Fruit fly (Drosophila melanogaster) whole organism, wandering third instar larva: Measurements from ENCODE around the gene CG13907.

Source experiments
- Abd-B ChIP-seq: fragments of >200 bp; optimal IDR thresholded peaks from 2 replicates; lab custom pipeline; 2017; ENCODE audit warnings: missing biosample characterization, missing genetic modification characterization
- CG32264 ChIP-seq: fragments of 200-800 bp; sonication (Bioruptor generic); optimal IDR thresholded peaks from 2 replicates; lab custom pipeline; 2016; ENCODE audit warnings: missing biosample characterization, missing genetic modification characterization
- CG9705 ChIP-seq: fragments of 200-800 bp; sonication (Bioruptor generic); optimal IDR thresholded peaks from 2 replicates; lab custom pipeline; 2018; ENCODE audit warnings: missing biosample characterization, mild to moderate bottlenecking, missing genetic modification characterization
- CrebA ChIP-seq: fragments of 200-800 bp; sonication (Bioruptor generic); optimal IDR thresholded peaks from 2 replicates; lab custom pipeline; 2016; ENCODE audit warnings: missing biosample characterization, mild to moderate bottlenecking, missing genetic modification characterization, borderline replicate concordance
- Dfd ChIP-seq: fragments of >200 bp; optimal IDR thresholded peaks from 2 replicates; lab custom pipeline; 2017; ENCODE audit warnings: missing biosample characterization, missing genetic modification characterization
- Dif ChIP-seq: fragments of 200-275, 200-300 bp; sonication (Bioruptor generic); optimal IDR thresholded peaks from 2 replicates; lab custom pipeline; 2018; ENCODE audit warnings: missing biosample characterization, missing genetic modification characterization; ENCODE audit not compliant: partially characterized antibody
- GATAd ChIP-seq: sonication (Bioruptor generic); optimal IDR thresholded peaks from 2 replicates; lab custom pipeline; 2016; ENCODE audit warnings: missing biosample characterization, missing genetic modification characterization
- HLH106 ChIP-seq: fragments of 200-800 bp; optimal IDR thresholded peaks from 3 replicates; lab custom pipeline; 2019; ENCODE audit warnings: missing biosample characterization, mild to moderate bottlenecking, missing genetic modification characterization, moderate library complexity
- Hnf4 ChIP-seq: fragments of 200-800 bp; sonication (Bioruptor generic); optimal IDR thresholded peaks from 2 replicates; lab custom pipeline; 2016; ENCODE audit warnings: missing biosample characterization, mild to moderate bottlenecking, missing genetic modification characterization
- Hr78 ChIP-seq: fragments of >200 bp; optimal IDR thresholded peaks from 2 replicates; lab custom pipeline; 2017; ENCODE audit warnings: missing biosample characterization, missing genetic modification characterization
- Hr83 ChIP-seq: fragments of 200-300 bp; sonication (Bioruptor generic); optimal IDR thresholded peaks from 2 replicates; lab custom pipeline; 2016; ENCODE audit warnings: missing biosample characterization, mild to moderate bottlenecking, missing genetic modification characterization, moderate library complexity; ENCODE audit not compliant: poor library complexity, severe bottlenecking
- Jra ChIP-seq: sonication (Bioruptor generic); optimal IDR thresholded peaks from 2 replicates; lab custom pipeline; 2016; ENCODE audit warnings: missing biosample characterization, missing genetic modification characterization
- Mio ChIP-seq: sonication (Bioruptor generic); optimal IDR thresholded peaks from 2 replicates; lab custom pipeline; 2016; ENCODE audit warnings: missing biosample characterization, missing genetic modification characterization
- Myc ChIP-seq: fragments of >200 bp; optimal IDR thresholded peaks from 2 replicates; lab custom pipeline; 2017
- N ChIP-seq: fragments of >200 bp; optimal IDR thresholded peaks from 2 replicates; lab custom pipeline; 2018; ENCODE audit warnings: missing biosample characterization, missing external identifiers, missing genetic modification characterization
- OdsH ChIP-seq: fragments of 200-800 bp; sonication (Bioruptor generic); optimal IDR thresholded peaks from 2 replicates; lab custom pipeline; 2016; ENCODE audit warnings: missing biosample characterization, mild to moderate bottlenecking, missing genetic modification characterization
- Rel ChIP-seq, 2 experiments: fragments of 200-800 bp; sonication (Bioruptor generic) in 1 of 2; optimal IDR thresholded peaks; 2 replicates in 1 of 2; 3 replicates in 1 of 2; lab custom pipeline; 2016 to 2019; ENCODE audit warnings: mild to moderate bottlenecking in 2 of 2, missing biosample characterization in 2 of 2, missing genetic modification characterization in 2 of 2, moderate library complexity in 1 of 2
- Sp1 ChIP-seq: fragments of 200-800 bp; sonication (Bioruptor generic); optimal IDR thresholded peaks from 3 replicates; lab custom pipeline; 2019; ENCODE audit warnings: missing biosample characterization, mild to moderate bottlenecking, missing genetic modification characterization, moderate library complexity
- Vsx2 ChIP-seq: fragments of 200-300, 225-300 bp; sonication (Bioruptor generic); optimal IDR thresholded peaks from 2 replicates; lab custom pipeline; 2018; ENCODE audit warnings: missing biosample characterization, missing genetic modification characterization; ENCODE audit not compliant: partially characterized antibody
- br ChIP-seq: fragments of 200-800 bp; sonication (Bioruptor generic); optimal IDR thresholded peaks from 2 replicates; lab custom pipeline; 2016; ENCODE audit warnings: missing biosample characterization, missing genetic modification characterization
- brk ChIP-seq: fragments of 200-800 bp; sonication (Bioruptor generic); optimal IDR thresholded peaks from 2 replicates; lab custom pipeline; 2016; ENCODE audit warnings: missing biosample characterization, mild to moderate bottlenecking, missing genetic modification characterization
- dl ChIP-seq, 2 experiments: fragments of 175-275, 200-275 bp in 1 of 2; fragments of 200-275 bp in 1 of 2; sonication (Bioruptor generic); optimal IDR thresholded peaks; lab custom pipeline; 2018; ENCODE audit warnings: mild to moderate bottlenecking in 2 of 2, missing biosample characterization in 2 of 2, missing genetic modification characterization in 2 of 2, moderate library complexity in 2 of 2; ENCODE audit not compliant: partially characterized antibody in 2 of 2, insufficient read depth in 1 of 2
- dmrt93B ChIP-seq: fragments of 200-800 bp; sonication (Bioruptor generic); optimal IDR thresholded peaks from 2 replicates; lab custom pipeline; 2018; ENCODE audit warnings: missing biosample characterization, mild to moderate bottlenecking, missing genetic modification characterization
- dsf ChIP-seq: sonication (Bioruptor generic); optimal IDR thresholded peaks from 2 replicates; lab custom pipeline; 2016; ENCODE audit warnings: missing biosample characterization, missing genetic modification characterization, borderline replicate concordance
- ey ChIP-seq: fragments of 200-800 bp; sonication (Bioruptor generic); optimal IDR thresholded peaks from 2 replicates; lab custom pipeline; 2016; ENCODE audit warnings: missing biosample characterization, missing genetic modification characterization
- foxo ChIP-seq, 2 experiments: fragments of 200-800 bp; sonication (Bioruptor generic); optimal IDR thresholded peaks; 2 replicates in 1 of 2; 3 replicates in 1 of 2; lab custom pipeline; 2016 to 2017; ENCODE audit warnings: missing biosample characterization in 2 of 2, missing genetic modification characterization in 2 of 2
- fru ChIP-seq: fragments of 200-800 bp; sonication (Bioruptor generic); optimal IDR thresholded peaks from 3 replicates; lab custom pipeline; 2016; ENCODE audit warnings: missing biosample characterization, mild to moderate bottlenecking, missing genetic modification characterization
- h ChIP-seq: fragments of 200-800 bp; sonication (Bioruptor generic); optimal IDR thresholded peaks from 3 replicates; lab custom pipeline; 2016; ENCODE audit warnings: missing biosample characterization, mild to moderate bottlenecking, missing genetic modification characterization
- jim ChIP-seq: fragments of 175-275, 200-325 bp; sonication (Bioruptor generic); optimal IDR thresholded peaks from 2 replicates; lab custom pipeline; 2016; ENCODE audit warnings: missing biosample characterization, mild to moderate bottlenecking, missing genetic modification characterization
- lola ChIP-seq: fragments of >200 bp; optimal IDR thresholded peaks from 2 replicates; lab custom pipeline; 2017; ENCODE audit warnings: missing biosample characterization, missing genetic modification characterization
- pan ChIP-seq: fragments of >200 bp; optimal IDR thresholded peaks from 2 replicates; lab custom pipeline; 2017
- psq ChIP-seq: fragments of 200-800 bp; sonication (Bioruptor generic); optimal IDR thresholded peaks from 3 replicates; lab custom pipeline; 2017; ENCODE audit warnings: missing biosample characterization, mild to moderate bottlenecking, missing genetic modification characterization, moderate library complexity
- rgr ChIP-seq: fragments of 200-800 bp; sonication (Bioruptor generic); optimal IDR thresholded peaks from 3 replicates; lab custom pipeline; 2016; ENCODE audit warnings: missing biosample characterization, mild to moderate bottlenecking, missing genetic modification characterization
- sage ChIP-seq: fragments of 200-800 bp; sonication (Bioruptor generic); optimal IDR thresholded peaks from 2 replicates; lab custom pipeline; 2016; ENCODE audit warnings: missing biosample characterization, mild to moderate bottlenecking, missing genetic modification characterization
- sv ChIP-seq: fragments of 200-800 bp; sonication (Bioruptor generic); optimal IDR thresholded peaks from 3 replicates; lab custom pipeline; 2016; ENCODE audit warnings: missing biosample characterization, missing genetic modification characterization
- tai ChIP-seq: sonication (Bioruptor generic); optimal IDR thresholded peaks from 2 replicates; lab custom pipeline; 2016; ENCODE audit warnings: missing biosample characterization, missing genetic modification characterization
- usp ChIP-seq: fragments of >200 bp; optimal IDR thresholded peaks from 2 replicates; lab custom pipeline; 2017; ENCODE audit warnings: missing biosample characterization, missing genetic modification characterization
- woc ChIP-seq: sonication (Bioruptor generic); optimal IDR thresholded peaks from 2 replicates; lab custom pipeline; 2016; ENCODE audit warnings: missing biosample characterization, mild to moderate bottlenecking, missing genetic modification characterization

The CG13907 gene

DNA sequence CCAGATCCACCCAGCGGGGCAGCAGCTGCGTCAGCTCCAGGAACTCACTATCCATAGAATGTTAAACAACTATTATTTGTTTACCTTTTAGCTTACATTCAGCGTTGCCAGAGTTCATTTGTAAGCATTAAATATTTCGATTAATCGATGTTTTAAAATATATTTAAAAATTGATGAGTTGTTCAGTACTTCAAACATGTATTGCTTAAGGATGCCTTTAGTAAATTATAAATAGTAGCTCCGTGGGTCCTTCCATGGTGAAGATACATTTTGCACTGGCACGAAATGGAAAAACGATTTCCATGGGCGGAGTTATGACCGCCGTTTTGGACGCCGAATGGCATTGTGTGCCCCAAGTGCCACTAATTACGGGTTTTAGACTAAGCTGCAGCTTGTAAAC, 40.6 kb downstream of the CG13907 start, which contains the start of the genes JMJD5 and Gr61a:
JMJD5 (minus strand) TSS at position 101 of the 400 bp plus-strand sequence.
Gr61a (plus strand) TSS at position 192 of the 400 bp plus-strand sequence.
- no peak for TF ChIP-seq Hr78 (GFP tag; lab: Kevin White, UChicago)

DNA sequence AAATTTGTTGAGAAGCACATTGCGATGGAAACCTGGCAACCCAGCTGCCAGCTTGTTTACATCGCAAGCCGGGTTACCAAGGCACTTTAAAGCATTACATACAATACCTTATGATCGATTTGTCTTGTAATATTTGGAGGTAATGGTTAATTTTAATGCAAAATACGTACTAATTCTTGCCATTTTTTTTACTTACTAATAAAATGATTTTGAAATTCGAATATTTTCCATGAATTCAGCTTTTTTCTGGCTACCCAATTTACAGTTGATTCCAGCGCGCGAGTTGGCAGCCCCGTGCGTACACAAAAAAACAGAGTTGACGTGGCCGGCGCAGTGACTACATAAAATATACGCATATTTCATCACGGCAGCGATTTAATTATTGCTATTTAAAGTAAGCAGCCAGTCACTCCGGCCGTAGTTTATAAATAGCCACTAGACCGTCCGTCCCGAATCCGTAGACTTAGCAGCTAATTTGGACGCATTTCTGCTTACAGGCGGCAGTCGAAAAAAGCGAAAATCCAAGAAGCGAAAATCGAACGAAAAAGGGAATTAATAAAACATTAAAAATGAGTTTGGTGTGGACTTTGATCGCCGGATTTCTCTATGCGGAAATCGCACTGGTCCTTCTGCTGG, 44.1 kb downstream of the CG13907 start, which contains the start of the genes CG13901 and CG13887:
CG13901 (minus strand) TSS at position 270 of the 636 bp plus-strand sequence.
CG13887 (plus strand) TSS at position 310 of the 636 bp plus-strand sequence.
- TF ChIP-seq CG32264 (peak; percentile 71), usp (GFP tag; lab: Kevin White, UChicago) (no peak), h (GFP tag; lab: Kevin White, UChicago) (peak; percentile 95), dmrt93B (GFP tag; lab: Kevin White, UChicago) (peak; percentile 79), fru (GFP tag; lab: Kevin White, UChicago) (peak; percentile 94), jim (peak; percentile 47), dl (GFP tag; optimal IDR thresholded peaks at IDR 0.05; lab: Kevin White, UChicago; ENCODE audit: insufficient read depth in 1 of 2, partially characterized antibody in 2 of 2) (no peak), Dfd (GFP tag; lab: Kevin White, UChicago) (no peak), Vsx2 (GFP tag; lab: Kevin White, UChicago) (no peak), brk (GFP tag; lab: Kevin White, UChicago) (no peak), Abd-B (GFP tag; lab: Kevin White, UChicago) (no peak), OdsH (GFP tag; lab: Kevin White, UChicago) (peak; percentile 90), CG9705 (GFP tag; lab: Kevin White, UChicago) (peak; percentile 90), Mio (peak; percentile 61), CrebA (GFP tag; lab: Kevin White, UChicago) (no peak), rgr (GFP tag; lab: Kevin White, UChicago) (peak; percentile 94), HLH106 (tag; lab: Kevin White, UChicago) (peak; percentile 93), GATAd (GFP tag; lab: Kevin White, UChicago) (no peak), Dif (no peak), Rel (GFP tag; optimal IDR thresholded peaks at IDR 0.05; lab: Kevin White, UChicago) (no peak), Rel (tag; optimal IDR thresholded peaks at IDR 0.05; lab: Kevin White, UChicago) (peak; percentile 75), sage (GFP tag; lab: Kevin White, UChicago) (no peak), tai (no peak), br (GFP tag; lab: Kevin White, UChicago) (peak; percentile 92), lola (no peak), pan (lab: Kevin White, UChicago) (no peak), Sp1 (GFP tag; lab: Kevin White, UChicago) (peak; percentile 90), sv (peak; percentile 93), Jra (GFP tag; lab: Kevin White, UChicago) (peak; percentile 92), psq (GFP tag; lab: Kevin White, UChicago) (peak; percentile 84), Hnf4 (GFP tag; lab: Kevin White, UChicago) (peak; percentile 93), Hr78 (GFP tag; lab: Kevin White, UChicago) (no peak), dsf (GFP tag; lab: Kevin White, UChicago) (peak; percentile 78), ey (GFP tag; lab: Kevin White, UChicago) (peak; percentile 94), woc (GFP tag; lab: Kevin White, UChicago) (peak; percentile 93), N (GFP tag; lab: Kevin White, UChicago) (no peak), Hr83 (GFP tag; lab: Kevin White, UChicago) (peak; percentile 85), foxo (GFP tag; optimal IDR thresholded peaks at IDR 0.05; lab: Kevin White, UChicago) (peak; percentile 7 to 95), Myc (peak; percentile 81)
